Fruit fly (Drosophila melanogaster) whole organism, embryonic: ENCODE measurements around the gene Dbp73D.

Experiments used
- Abd-B ChIP-seq: fragments of 200-800 bp; sonication (Bioruptor generic); optimal IDR thresholded peaks from 2 replicates; lab custom pipeline; 2018; ENCODE audit warnings: missing biosample characterization, mild to moderate bottlenecking, missing genetic modification characterization, moderate library complexity
- Awh ChIP-seq: fragments of 200-800 bp; sonication (Bioruptor generic); IDR thresholded peaks from 2 replicates; pipeline ENCODE4, ENCODE4 v1.3.6; 2022; ENCODE audit warnings: missing biosample characterization, missing genetic modification characterization
- CG11504 ChIP-seq: fragments of 200-800 bp; sonication (Bioruptor generic); optimal IDR thresholded peaks from 3 replicates; lab custom pipeline; 2019; ENCODE audit warnings: missing biosample characterization, mild to moderate bottlenecking, missing genetic modification characterization, moderate library complexity
- CG11695 ChIP-seq: fragments of 200-800 bp; sonication (Bioruptor generic); IDR thresholded peaks from 3 replicates; pipeline ENCODE4 v1.3.6; 2022; ENCODE audit warnings: missing biosample characterization, missing genetic modification characterization
- CG13424 ChIP-seq: fragments of 200-800 bp; sonication (Bioruptor generic); optimal IDR thresholded peaks from 2 replicates; lab custom pipeline; 2019; ENCODE audit warnings: missing biosample characterization, mild to moderate bottlenecking, missing genetic modification characterization, moderate library complexity
- CG14710 ChIP-seq: fragments of 200-800 bp; sonication (Bioruptor generic); optimal IDR thresholded peaks from 3 replicates; lab custom pipeline; 2019; ENCODE audit warnings: missing biosample characterization, mild to moderate bottlenecking, missing genetic modification characterization, moderate library complexity
- CG15269 ChIP-seq: fragments of 200-800 bp; sonication (Bioruptor generic); optimal IDR thresholded peaks from 2 replicates; lab custom pipeline; 2018; ENCODE audit warnings: missing biosample characterization, mild to moderate bottlenecking, missing genetic modification characterization, moderate library complexity
- CG1529 ChIP-seq: fragments of 200-800 bp; sonication (Bioruptor generic); optimal IDR thresholded peaks from 3 replicates; lab custom pipeline; 2018; ENCODE audit warnings: missing biosample characterization, missing genetic modification characterization
- CG16779 ChIP-seq: fragments of 200-800 bp; sonication (Bioruptor generic); IDR thresholded peaks from 2 replicates; pipeline ENCODE4 v1.3.6; 2022; ENCODE audit warnings: missing biosample characterization, missing genetic modification characterization
- CG18011 ChIP-seq: fragments of 200-800 bp; sonication (Bioruptor generic); optimal IDR thresholded peaks from 2 replicates; lab custom pipeline; 2017; ENCODE audit warnings: missing biosample characterization, missing genetic modification characterization, mild to moderate bottlenecking, moderate library complexity, missing genotype
- CG2116 ChIP-seq: fragments of 200-800 bp; sonication (Bioruptor generic); optimal IDR thresholded peaks from 3 replicates; lab custom pipeline; 2018; ENCODE audit warnings: missing biosample characterization, mild to moderate bottlenecking, missing genetic modification characterization
- CG2199 ChIP-seq: fragments of 200-800 bp; sonication (Bioruptor generic); IDR thresholded peaks from 3 replicates; pipeline ENCODE4 v1.3.6; 2022; ENCODE audit warnings: missing biosample characterization, missing genetic modification characterization
- CG32772 ChIP-seq: fragments of 200-800 bp; sonication (Bioruptor generic); IDR thresholded peaks from 2 replicates; pipeline ENCODE4 v1.3.6; 2022; ENCODE audit warnings: missing biosample characterization, missing genetic modification characterization
- CG42726 ChIP-seq: fragments of 200-800 bp; sonication (Bioruptor generic); IDR thresholded peaks from 2 replicates; pipeline ENCODE4 v1.3.6; 2022; ENCODE audit warnings: missing biosample characterization, missing genetic modification characterization; ENCODE audit not compliant: partially characterized antibody
- CG4820 ChIP-seq: fragments of 200-800 bp; sonication (Bioruptor generic); optimal IDR thresholded peaks from 3 replicates; lab custom pipeline; 2016; ENCODE audit warnings: missing biosample characterization, missing genetic modification characterization
- CG6689 ChIP-seq: fragments of 200-800 bp; sonication (Bioruptor generic); IDR thresholded peaks from 2 replicates; pipeline ENCODE4 v1.3.6; 2022; ENCODE audit warnings: missing biosample characterization, missing genetic modification characterization
- CG7372 ChIP-seq: fragments of 200-800 bp; sonication (Bioruptor generic); IDR thresholded peaks from 2 replicates; pipeline ENCODE4 v1.3.6; 2022; ENCODE audit warnings: missing biosample characterization, missing genetic modification characterization
- CG7928 ChIP-seq: fragments of 200-800 bp; sonication (Bioruptor generic); optimal IDR thresholded peaks from 2 replicates; lab custom pipeline; 2017; ENCODE audit warnings: missing biosample characterization, mild to moderate bottlenecking, missing genetic modification characterization
- CG8359 ChIP-seq: fragments of 200-800 bp; sonication (Bioruptor generic); optimal IDR thresholded peaks from 2 replicates; lab custom pipeline; 2017; ENCODE audit warnings: missing biosample characterization, mild to moderate bottlenecking, missing genetic modification characterization, borderline replicate concordance
- CG8388 ChIP-seq: fragments of 200-800 bp; sonication (Bioruptor generic); optimal IDR thresholded peaks from 2 replicates; lab custom pipeline; 2019; ENCODE audit warnings: missing biosample characterization, mild to moderate bottlenecking, missing genetic modification characterization, moderate library complexity
- CG8765 ChIP-seq: fragments of 200-800 bp; sonication (Bioruptor generic); IDR thresholded peaks from 2 replicates; pipeline ENCODE4 v1.3.6; 2022; ENCODE audit warnings: missing biosample characterization, missing genetic modification characterization
- CG9727 ChIP-seq: fragments of 200-800 bp; sonication (Bioruptor generic); optimal IDR thresholded peaks from 3 replicates; lab custom pipeline; 2017; ENCODE audit warnings: missing biosample characterization, mild to moderate bottlenecking, missing genetic modification characterization
- CG9876 ChIP-seq: fragments of 200-800 bp; sonication (Bioruptor generic); optimal IDR thresholded peaks from 2 replicates; lab custom pipeline; 2016; ENCODE audit warnings: missing biosample characterization, missing genetic modification characterization
- Dip2 ChIP-seq: fragments of 200-800 bp; sonication (Bioruptor generic); IDR thresholded peaks from 2 replicates; pipeline ENCODE4 v1.3.6; 2022; ENCODE audit warnings: missing biosample characterization, missing genetic modification characterization
- Dip3 ChIP-seq: fragments of 200-800 bp; sonication (Bioruptor generic); optimal IDR thresholded peaks from 3 replicates; lab custom pipeline; 2016; ENCODE audit warnings: missing biosample characterization, missing genetic modification characterization
- HHEX ChIP-seq: fragments of 200-800 bp; sonication (Bioruptor generic); optimal IDR thresholded peaks from 3 replicates; lab custom pipeline; 2017; ENCODE audit warnings: missing biosample characterization, mild to moderate bottlenecking, missing genetic modification characterization, missing genetic modification reagents
- Meics ChIP-seq: fragments of 200-800 bp; sonication (Bioruptor generic); optimal IDR thresholded peaks from 2 replicates; lab custom pipeline; 2017; ENCODE audit warnings: missing biosample characterization, mild to moderate bottlenecking, missing genetic modification characterization
- NC2β ChIP-seq: fragments of 200-800 bp; sonication (Bioruptor generic); optimal IDR thresholded peaks from 2 replicates; lab custom pipeline; 2016; ENCODE audit warnings: missing biosample characterization, missing genetic modification characterization
- Sry-δ ChIP-seq: fragments of 200-800 bp; sonication (Bioruptor generic); optimal IDR thresholded peaks from 2 replicates; lab custom pipeline; 2016; ENCODE audit warnings: missing biosample characterization, missing genetic modification characterization
- Usf ChIP-seq: fragments of 200-800 bp; sonication (Bioruptor generic); optimal IDR thresholded peaks from 2 replicates; lab custom pipeline; 2017; ENCODE audit warnings: missing genotype, missing biosample characterization, missing genetic modification characterization
- YL-1 ChIP-seq: fragments of 200-800 bp; sonication (Bioruptor generic); optimal IDR thresholded peaks from 3 replicates; lab custom pipeline; 2017; ENCODE audit warnings: missing biosample characterization, mild to moderate bottlenecking, missing genetic modification characterization
- corto ChIP-seq: fragments of 200-800 bp; sonication (Bioruptor generic); optimal IDR thresholded peaks from 2 replicates; lab custom pipeline; 2016; ENCODE audit warnings: missing biosample characterization, mild to moderate bottlenecking, missing genetic modification characterization, moderate library complexity
- dpn ChIP-seq, 2 experiments: fragments of 200-800 bp; sonication (Bioruptor generic); optimal IDR thresholded peaks; 3 replicates each; lab custom pipeline; 2016; ENCODE audit warnings: missing biosample characterization in 2 of 2, missing genetic modification characterization in 2 of 2
- fu2 ChIP-seq: fragments of 200-800 bp; sonication (Bioruptor generic); optimal IDR thresholded peaks from 2 replicates; lab custom pipeline; 2016; ENCODE audit warnings: missing biosample characterization, missing genetic modification characterization
- hbn ChIP-seq: fragments of 200-800 bp; sonication (Bioruptor generic); IDR thresholded peaks from 2 replicates; pipeline ENCODE4 v1.3.6; 2022; ENCODE audit warnings: missing biosample characterization, missing genetic modification characterization; ENCODE audit not compliant: partially characterized antibody
- jigr1 ChIP-seq: fragments of 200-800 bp; sonication (Bioruptor generic); IDR thresholded peaks from 3 replicates; pipeline ENCODE4 v1.3.6; 2022; ENCODE audit warnings: missing biosample characterization, missing genetic modification characterization
- jumu ChIP-seq: fragments of 200-800 bp; sonication (Bioruptor generic); optimal IDR thresholded peaks from 3 replicates; lab custom pipeline; 2016; ENCODE audit warnings: missing biosample characterization, missing genetic modification characterization
- lilli ChIP-seq: fragments of 200-800 bp; sonication (Bioruptor generic); optimal IDR thresholded peaks from 3 replicates; lab custom pipeline; 2016; ENCODE audit warnings: missing biosample characterization, missing genetic modification characterization
- mirr ChIP-seq: fragments of 200-800 bp; sonication (Bioruptor generic); optimal IDR thresholded peaks from 3 replicates; lab custom pipeline; 2018; ENCODE audit warnings: missing biosample characterization, mild to moderate bottlenecking, missing genetic modification characterization
- nau ChIP-seq: fragments of 200-800 bp; sonication (Bioruptor generic); optimal IDR thresholded peaks from 3 replicates; lab custom pipeline; 2017; ENCODE audit warnings: missing biosample characterization, mild to moderate bottlenecking, missing genetic modification characterization, missing genetic modification reagents
- run ChIP-seq: fragments of 200-800 bp; sonication (Bioruptor generic); optimal IDR thresholded peaks from 3 replicates; lab custom pipeline; 2018; ENCODE audit warnings: missing biosample characterization, mild to moderate bottlenecking, missing genetic modification characterization
- sens ChIP-seq: fragments of 200-800 bp; sonication (Bioruptor generic); peaks from one replicate; lab custom pipeline; 2016; ENCODE audit warnings: missing biosample characterization, missing genetic modification characterization
- slou ChIP-seq: fragments of 200-800 bp; sonication (Bioruptor generic); optimal IDR thresholded peaks from 3 replicates; lab custom pipeline; 2016; ENCODE audit warnings: missing biosample characterization, missing genetic modification characterization
- sob ChIP-seq: fragments of 200-800 bp; sonication (Bioruptor generic); IDR thresholded peaks from 2 replicates; pipeline ENCODE4 v1.3.6; 2022; ENCODE audit warnings: missing biosample characterization, missing genetic modification characterization
- sqz ChIP-seq: fragments of 200-800 bp; sonication (Bioruptor generic); optimal IDR thresholded peaks from 3 replicates; lab custom pipeline; 2018; ENCODE audit warnings: missing biosample characterization, mild to moderate bottlenecking, missing genetic modification characterization
- trh ChIP-seq: fragments of 200-800 bp; sonication (Bioruptor generic); optimal IDR thresholded peaks from 2 replicates; lab custom pipeline; 2016; ENCODE audit warnings: missing biosample characterization, missing genetic modification characterization
- tup ChIP-seq: fragments of 200-800 bp; sonication (Bioruptor generic); optimal IDR thresholded peaks from 2 replicates; lab custom pipeline; 2016; ENCODE audit warnings: missing biosample characterization, mild to moderate bottlenecking, missing genetic modification characterization, moderate library complexity
- wor ChIP-seq: fragments of 200-800 bp; sonication (Bioruptor generic); IDR thresholded peaks from 2 replicates; pipeline ENCODE4 v1.3.6; 2022; ENCODE audit warnings: missing biosample characterization, missing genetic modification characterization
- zf30C ChIP-seq: fragments of 200-800 bp; sonication (Bioruptor generic); optimal IDR thresholded peaks from 3 replicates; lab custom pipeline; 2018; ENCODE audit warnings: missing biosample characterization, mild to moderate bottlenecking, missing genetic modification characterization
- zfh2 ChIP-seq: fragments of 200-800 bp; sonication (Bioruptor generic); optimal IDR thresholded peaks from 2 replicates; lab custom pipeline; 2016; ENCODE audit warnings: missing biosample characterization, missing genetic modification characterization

Dbp73D gene

dm6 chr3L:16710258-16711020 is 20.2 kb downstream of the Dbp73D start (continued):
- TF ChIP-seq jigr1 (GFP tag; lab: Robert Waterston, UW) (no peak), CG7372 (GFP tag; lab: Robert Waterston, UW) (no peak), dpn (GFP tag; optimal IDR thresholded peaks at IDR 0.05; lab: Kevin White, UChicago) (peak in 1 of 2 experiments; percentile 24), Meics (GFP tag; lab: Kevin White, UChicago) (peak; percentile 18), CG7928 (GFP tag; lab: Kevin White, UChicago) (peak; percentile 20), sob (GFP tag; lab: Robert Waterston, UW) (0 out of 2 replicates have a peak, but pooled peaks have one; percentile 13), mirr (GFP tag; lab: Kevin White, UChicago) (no peak), wor (GFP tag; lab: Robert Waterston, UW) (no peak), Usf (GFP tag; lab: Kevin White, UChicago) (no peak), tup (GFP tag; lab: Kevin White, UChicago) (no peak), CG6689 (GFP tag; lab: Robert Waterston, UW) (peak; percentile 60), CG14710 (tag; lab: Kevin White, UChicago) (peak; percentile 19), fu2 (GFP tag; lab: Kevin White, UChicago) (no peak), HHEX (peak; percentile 31), CG11504 (peak; percentile 69), CG9876 (no peak), jumu (GFP tag; lab: Kevin White, UChicago) (no peak), trh (GFP tag; lab: Kevin White, UChicago) (peak; percentile 7), CG9727 (GFP tag; lab: Kevin White, UChicago) (peak; percentile 75), zfh2 (no peak), CG16779 (GFP tag; lab: Robert Waterston, UW) (no peak), zf30C (peak; percentile 63), CG8359 (no peak), CG13424 (peak; percentile 6), run (tag; lab: Kevin White, UChicago) (no peak), CG11695 (GFP tag; lab: Robert Waterston, UW) (peak; percentile 89), Abd-B (peak; percentile 59), CG1529 (GFP tag; lab: Kevin White, UChicago) (no peak), nau (no peak), YL-1 (GFP tag; lab: Kevin White, UChicago) (no peak), slou (no peak), sens (GFP tag; lab: Kevin White, UChicago) (peak; percentile 65), CG2116 (GFP tag; lab: Kevin White, UChicago) (peak; percentile 14), NC2β (GFP tag; lab: Kevin White, UChicago) (no peak), hbn (GFP tag; lab: Robert Waterston, UW) (no peak), CG32772 (GFP tag; lab: Robert Waterston, UW) (no peak), lilli (peak; percentile 3), corto (GFP tag; lab: Kevin White, UChicago) (no peak), CG42726 (no peak), CG8765 (GFP tag; lab: Robert Waterston, UW) (peak; percentile 46), CG18011 (GFP tag; lab: Kevin White, UChicago) (no peak), sqz (GFP tag; lab: Kevin White, UChicago) (no peak), CG2199 (GFP tag; lab: Robert Waterston, UW) (0 out of 3 replicates have a peak, but pooled peaks have one; percentile 72), CG15269 (tag; lab: Kevin White, UChicago) (peak; percentile 43), Awh (GFP tag; lab: Robert Waterston, UW) (0 out of 2 replicates have a peak, but pooled peaks have one; percentile 42), CG4820 (GFP tag; lab: Kevin White, UChicago) (no peak), CG8388 (GFP tag; lab: Kevin White, UChicago) (peak; percentile 59), Dip3 (GFP tag; lab: Kevin White, UChicago) (no peak), Sry-δ (GFP tag; lab: Kevin White, UChicago) (no peak), Dip2 (GFP tag; lab: Robert Waterston, UW) (no peak)
